Worm (Caenorhabditis elegans) whole organism, late embryonic: ENCODE data around the gene F09C8.1.
A peak's percentile ranks its signal among the peaks of the same experiment; 100 is the strongest.

Source experiments
- K02D7.2 ChIP-seq: sonication (generic microtip); optimal IDR thresholded peaks from 2 replicates; lab custom pipeline; 2017; ENCODE audit warnings: mild to moderate bottlenecking, missing genetic modification characterization, missing compliant biosample characterization
- ceh-22 ChIP-seq: sonication (generic microtip); optimal IDR thresholded peaks from 2 replicates; lab custom pipeline; 2017; ENCODE audit warnings: missing biosample characterization, missing genetic modification characterization
- ceh-34 ChIP-seq: sonication (generic microtip); optimal IDR thresholded peaks from 2 replicates; lab custom pipeline; 2016; ENCODE audit warnings: mild to moderate bottlenecking, missing genetic modification characterization, missing compliant biosample characterization
- ceh-45 ChIP-seq: fragments of 200-800 bp; sonication (Bioruptor generic); IDR thresholded peaks from 2 replicates; pipeline ENCODE4 v1.3.6; 2022; ENCODE audit warnings: missing genetic modification reagents, missing genetic modification characterization, missing compliant biosample characterization
- dmd-4 ChIP-seq: sonication (generic microtip); optimal IDR thresholded peaks from 2 replicates; lab custom pipeline; 2016; ENCODE audit warnings: borderline replicate concordance, missing genetic modification characterization, missing compliant biosample characterization
- fkh-10 ChIP-seq: fragments of 150-350 bp; optimal IDR thresholded peaks from 2 replicates; lab custom pipeline; 2014; ENCODE audit warnings: missing biosample characterization, missing genetic modification reagents, missing genetic modification characterization
- fkh-6 ChIP-seq: sonication (generic microtip); optimal IDR thresholded peaks from 2 replicates; lab custom pipeline; 2016; ENCODE audit warnings: missing genetic modification characterization, missing compliant biosample characterization
- lin-11 ChIP-seq: fragments of 200-800 bp; sonication (Bioruptor generic); optimal IDR thresholded peaks from 2 replicates; lab custom pipeline; 2018; ENCODE audit warnings: mild to moderate bottlenecking, missing genetic modification characterization, missing compliant biosample characterization
- pha-2 ChIP-seq: sonication (generic microtip); optimal IDR thresholded peaks from 2 replicates; lab custom pipeline; 2017; ENCODE audit warnings: mild to moderate bottlenecking, missing genetic modification characterization, missing compliant biosample characterization
- pqm-1 ChIP-seq: sonication (generic microtip); optimal IDR thresholded peaks from 2 replicates; lab custom pipeline; 2016; ENCODE audit warnings: missing genetic modification characterization, missing compliant biosample characterization
- sox-4 ChIP-seq: sonication (generic microtip); optimal IDR thresholded peaks from 2 replicates; lab custom pipeline; 2017; ENCODE audit warnings: mild to moderate bottlenecking, missing genetic modification characterization, inconsistent platforms, missing compliant biosample characterization
- unc-3 ChIP-seq, 2 experiments: fragments of 200-800 bp in 1 of 2; sonication (Bioruptor generic) in 1 of 2; sonication (generic microtip) in 1 of 2; conservative IDR thresholded peaks in 1 of 2; optimal IDR thresholded peaks in 1 of 2; 2 replicates each; pipeline versions ENCODE4 v1.3.6 to Lab custom; 2016 to 2022; ENCODE audit warnings: missing compliant biosample characterization in 2 of 2, missing genetic modification characterization in 2 of 2, missing genetic modification reagents in 1 of 2
- zip-5 ChIP-seq: sonication (generic microtip); optimal IDR thresholded peaks from 2 replicates; lab custom pipeline; 2016; ENCODE audit warnings: missing genetic modification characterization, missing compliant biosample characterization

DNA sequence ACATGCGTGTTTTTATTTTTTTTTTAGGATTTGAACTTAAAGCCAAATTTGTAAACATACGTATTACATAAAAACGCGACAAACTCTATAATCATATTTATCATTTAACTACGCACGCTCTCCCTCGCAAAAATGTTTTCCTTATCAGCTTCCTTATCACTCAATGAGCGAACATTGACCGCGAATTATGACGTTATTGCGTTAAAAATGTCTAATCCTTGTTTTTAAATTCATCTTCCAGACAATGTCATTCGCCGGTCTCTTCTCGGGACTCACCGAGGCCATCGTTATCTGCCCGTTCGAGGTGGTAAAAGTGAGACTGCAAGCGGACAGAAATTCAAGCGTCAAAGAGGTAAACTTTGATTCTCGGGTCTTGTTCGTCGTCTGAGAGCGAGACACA is 29.2 kb upstream of the F09C8.1 start:
- TF ChIP-seq ceh-34 (tag; lab: Kevin White, UChicago): no peak
- TF ChIP-seq K02D7.2: no peak
- TF ChIP-seq zip-5: no peak
- TF ChIP-seq fkh-10 (GFP tag; lab: Kevin White, UChicago): no peak
- no peak for TF ChIP-seq lin-11 (tag; lab: Kevin White, UChicago)
- no peak for TF ChIP-seq pha-2 (tag; lab: Kevin White, UChicago)
- TF ChIP-seq ceh-22 (tag; lab: Kevin White, UChicago): no peak
- no peak for TF ChIP-seq sox-4 (tag; lab: Kevin White, UChicago)
- no peak for TF ChIP-seq unc-3 (GFP tag; conservative IDR thresholded peaks at IDR 0.05; lab: Robert Waterston, UW)
- no peak for TF ChIP-seq unc-3 (tag; optimal IDR thresholded peaks at IDR 0.05; lab: Kevin White, UChicago)
- peak; percentile 24 for TF ChIP-seq pqm-1 (tag; lab: Kevin White, UChicago)
- no peak for TF ChIP-seq ceh-45 (GFP tag; lab: Robert Waterston, UW)
- TF ChIP-seq fkh-6 (tag; lab: Kevin White, UChicago): no peak
- no peak for TF ChIP-seq dmd-4 (tag; lab: Kevin White, UChicago)
